Worm (Caenorhabditis elegans) whole organism, late embryonic: ENCODE measurements around the gene tag-209.

Experiments
- C08G9.2 ChIP-seq: sonication (generic microtip); optimal IDR thresholded peaks from 2 replicates; lab custom pipeline; 2016; ENCODE audit warnings: mild to moderate bottlenecking, missing genetic modification characterization, moderate library complexity, missing compliant biosample characterization
- C38D4.7 ChIP-seq: fragments of 200-800 bp; sonication (Bioruptor generic); optimal IDR thresholded peaks from 2 replicates; lab custom pipeline; 2018; ENCODE audit warnings: mild to moderate bottlenecking, missing genetic modification characterization, moderate library complexity, missing compliant biosample characterization
- F13H6.1 ChIP-seq: sonication (generic microtip); optimal IDR thresholded peaks from 2 replicates; lab custom pipeline; 2016; ENCODE audit warnings: missing genetic modification characterization, missing compliant biosample characterization
- K02D7.2 ChIP-seq: sonication (generic microtip); optimal IDR thresholded peaks from 2 replicates; lab custom pipeline; 2017; ENCODE audit warnings: mild to moderate bottlenecking, missing genetic modification characterization, missing compliant biosample characterization
- K09A11.1 ChIP-seq: sonication (generic microtip); optimal IDR thresholded peaks from 2 replicates; lab custom pipeline; 2017; ENCODE audit warnings: antibody characterized with exemption, mild to moderate bottlenecking, missing genetic modification characterization, missing compliant biosample characterization; ENCODE audit not compliant: insufficient read depth
- T23F11.4 ChIP-seq: fragments of 200-800 bp; sonication (Bioruptor generic); optimal IDR thresholded peaks from 2 replicates; lab custom pipeline; 2018; ENCODE audit warnings: mild to moderate bottlenecking, missing genetic modification characterization, missing compliant biosample characterization
- ahr-1 ChIP-seq: sonication (generic microtip); optimal IDR thresholded peaks from 2 replicates; lab custom pipeline; 2016; ENCODE audit warnings: missing genetic modification characterization, missing compliant biosample characterization
- ama-1 ChIP-seq: fragments of 150-350 bp; optimal IDR thresholded peaks from 2 replicates; lab custom pipeline; 2014
- ceh-18 ChIP-seq: sonication (generic microtip); optimal IDR thresholded peaks from 2 replicates; lab custom pipeline; 2016; ENCODE audit warnings: missing genetic modification characterization, missing compliant biosample characterization
- ceh-19 ChIP-seq: fragments of 200-800 bp; sonication (Bioruptor generic); optimal IDR thresholded peaks from 2 replicates; lab custom pipeline; 2018; ENCODE audit warnings: mild to moderate bottlenecking, missing genetic modification characterization, missing compliant biosample characterization
- ceh-22 ChIP-seq: sonication (generic microtip); optimal IDR thresholded peaks from 2 replicates; lab custom pipeline; 2017; ENCODE audit warnings: missing biosample characterization, missing genetic modification characterization
- ceh-24 ChIP-seq: sonication (generic microtip); optimal IDR thresholded peaks from 2 replicates; lab custom pipeline; 2016; ENCODE audit warnings: mild to moderate bottlenecking, missing genetic modification characterization, missing compliant biosample characterization
- ceh-31 ChIP-seq: sonication (generic microtip); optimal IDR thresholded peaks from 2 replicates; lab custom pipeline; 2016; ENCODE audit warnings: missing genetic modification characterization, missing compliant biosample characterization
- ceh-34 ChIP-seq: sonication (generic microtip); optimal IDR thresholded peaks from 2 replicates; lab custom pipeline; 2016; ENCODE audit warnings: mild to moderate bottlenecking, missing genetic modification characterization, missing compliant biosample characterization
- ceh-45 ChIP-seq: fragments of 200-800 bp; sonication (Bioruptor generic); IDR thresholded peaks from 2 replicates; pipeline ENCODE4 v1.3.6; 2022; ENCODE audit warnings: missing genetic modification reagents, missing genetic modification characterization, missing compliant biosample characterization
- ceh-6 ChIP-seq: fragments of 200-800 bp; sonication (Bioruptor generic); optimal IDR thresholded peaks from 2 replicates; lab custom pipeline; 2018; ENCODE audit warnings: mild to moderate bottlenecking, missing genetic modification characterization, missing compliant biosample characterization
- ceh-9 ChIP-seq: sonication (generic microtip); optimal IDR thresholded peaks from 2 replicates; lab custom pipeline; 2016; ENCODE audit warnings: mild to moderate bottlenecking, missing genetic modification characterization, inconsistent platforms, missing compliant biosample characterization
- dmd-4 ChIP-seq: sonication (generic microtip); optimal IDR thresholded peaks from 2 replicates; lab custom pipeline; 2016; ENCODE audit warnings: borderline replicate concordance, missing genetic modification characterization, missing compliant biosample characterization
- dve-1 ChIP-seq: sonication (generic microtip); optimal IDR thresholded peaks from 2 replicates; lab custom pipeline; 2017; ENCODE audit warnings: antibody characterized with exemption, mild to moderate bottlenecking, missing genetic modification characterization, missing compliant biosample characterization
- elt-2 ChIP-seq: sonication (generic microtip); optimal IDR thresholded peaks from 2 replicates; lab custom pipeline; 2016; ENCODE audit warnings: missing genetic modification reagents, missing genetic modification characterization, missing compliant biosample characterization
- elt-4 ChIP-seq: sonication (generic microtip); optimal IDR thresholded peaks from 2 replicates; lab custom pipeline; 2016; ENCODE audit warnings: missing genetic modification characterization, missing compliant biosample characterization
- ets-4 ChIP-seq: sonication (generic microtip); optimal IDR thresholded peaks from 2 replicates; lab custom pipeline; 2016; ENCODE audit warnings: missing genetic modification characterization, missing compliant biosample characterization
- eyg-1 ChIP-seq: sonication (generic microtip); optimal IDR thresholded peaks from 2 replicates; lab custom pipeline; 2016; ENCODE audit warnings: missing genotype, missing genetic modification characterization, missing compliant biosample characterization
- fax-1 ChIP-seq: sonication (generic microtip); optimal IDR thresholded peaks from 2 replicates; lab custom pipeline; 2016; ENCODE audit warnings: missing genotype, missing genetic modification characterization, missing compliant biosample characterization
- fkh-6 ChIP-seq: sonication (generic microtip); optimal IDR thresholded peaks from 2 replicates; lab custom pipeline; 2016; ENCODE audit warnings: missing genetic modification characterization, missing compliant biosample characterization
- hlh-13 ChIP-seq: fragments of 200-800 bp; sonication (Bioruptor generic); optimal IDR thresholded peaks from 2 replicates; lab custom pipeline; 2018; ENCODE audit warnings: mild to moderate bottlenecking, missing genetic modification characterization, missing compliant biosample characterization
- hlh-15 ChIP-seq: sonication (generic microtip); optimal IDR thresholded peaks from 2 replicates; lab custom pipeline; 2016; ENCODE audit warnings: missing genetic modification characterization, missing compliant biosample characterization
- lim-6 ChIP-seq: sonication (generic microtip); optimal IDR thresholded peaks from 2 replicates; lab custom pipeline; 2016; ENCODE audit warnings: missing genetic modification characterization, missing compliant biosample characterization
- lin-11 ChIP-seq: fragments of 200-800 bp; sonication (Bioruptor generic); optimal IDR thresholded peaks from 2 replicates; lab custom pipeline; 2018; ENCODE audit warnings: mild to moderate bottlenecking, missing genetic modification characterization, missing compliant biosample characterization
- madf-2 ChIP-seq: sonication (generic microtip); optimal IDR thresholded peaks from 2 replicates; lab custom pipeline; 2017; ENCODE audit warnings: missing genetic modification characterization, missing compliant biosample characterization
- mec-3 ChIP-seq: sonication (generic microtip); optimal IDR thresholded peaks from 2 replicates; lab custom pipeline; 2016; ENCODE audit warnings: borderline replicate concordance, missing genetic modification characterization, missing compliant biosample characterization
- npax-4 ChIP-seq: sonication (generic microtip); optimal IDR thresholded peaks from 2 replicates; lab custom pipeline; 2016; ENCODE audit warnings: missing genetic modification characterization, missing compliant biosample characterization
- odd-2 ChIP-seq: sonication (generic microtip); optimal IDR thresholded peaks from 2 replicates; lab custom pipeline; 2017; ENCODE audit warnings: antibody characterized with exemption, mild to moderate bottlenecking, missing genetic modification characterization, missing compliant biosample characterization
- pag-3 ChIP-seq: sonication (generic microtip); optimal IDR thresholded peaks from 2 replicates; lab custom pipeline; 2016; ENCODE audit warnings: missing compliant biosample characterization, missing genetic modification characterization, borderline replicate concordance
- pat-9 ChIP-seq: fragments of 200-800 bp; sonication (Bioruptor generic); optimal IDR thresholded peaks from 2 replicates; lab custom pipeline; 2018; ENCODE audit warnings: mild to moderate bottlenecking, missing genetic modification characterization, moderate library complexity, missing compliant biosample characterization
- pax-1 ChIP-seq: fragments of 150-350 bp; optimal IDR thresholded peaks from 2 replicates; lab custom pipeline; 2014; ENCODE audit warnings: missing biosample characterization, missing genetic modification characterization
- pha-4 ChIP-seq: fragments of 150-350 bp; optimal IDR thresholded peaks from 2 replicates; lab custom pipeline; 2018; ENCODE audit warnings: missing biosample characterization, missing genetic modification reagents, missing genetic modification characterization
- pqm-1 ChIP-seq: sonication (generic microtip); optimal IDR thresholded peaks from 2 replicates; lab custom pipeline; 2016; ENCODE audit warnings: missing genetic modification characterization, missing compliant biosample characterization
- rnt-1 ChIP-seq: sonication (generic microtip); optimal IDR thresholded peaks from 2 replicates; lab custom pipeline; 2016; ENCODE audit warnings: missing genetic modification characterization, missing compliant biosample characterization
- sdc-2 ChIP-seq: sonication (generic microtip); optimal IDR thresholded peaks from 2 replicates; lab custom pipeline; 2016; ENCODE audit warnings: missing genotype, missing genetic modification characterization, missing compliant biosample characterization
- sox-4 ChIP-seq: sonication (generic microtip); optimal IDR thresholded peaks from 2 replicates; lab custom pipeline; 2017; ENCODE audit warnings: mild to moderate bottlenecking, missing genetic modification characterization, inconsistent platforms, missing compliant biosample characterization
- syd-9 ChIP-seq: sonication (generic microtip); optimal IDR thresholded peaks from 2 replicates; lab custom pipeline; 2016; ENCODE audit warnings: mild to moderate bottlenecking, missing genetic modification characterization, moderate library complexity, missing compliant biosample characterization
- tbx-2 ChIP-seq: sonication (generic microtip); optimal IDR thresholded peaks from 2 replicates; lab custom pipeline; 2016; ENCODE audit warnings: missing genetic modification characterization, missing compliant biosample characterization
- unc-3 ChIP-seq, 2 experiments: fragments of 200-800 bp in 1 of 2; sonication (Bioruptor generic) in 1 of 2; sonication (generic microtip) in 1 of 2; conservative IDR thresholded peaks in 1 of 2; optimal IDR thresholded peaks in 1 of 2; 2 replicates each; pipeline versions ENCODE4 v1.3.6 to Lab custom; 2016 to 2022; ENCODE audit warnings: missing compliant biosample characterization in 2 of 2, missing genetic modification characterization in 2 of 2, missing genetic modification reagents in 1 of 2
- unc-42 ChIP-seq: sonication (generic microtip); optimal IDR thresholded peaks from 2 replicates; lab custom pipeline; 2016; ENCODE audit warnings: missing genotype, missing genetic modification characterization, missing compliant biosample characterization
- unc-86 ChIP-seq: sonication (generic microtip); optimal IDR thresholded peaks from 2 replicates; lab custom pipeline; 2016; ENCODE audit warnings: missing genetic modification characterization, missing compliant biosample characterization
- zip-5 ChIP-seq: sonication (generic microtip); optimal IDR thresholded peaks from 2 replicates; lab custom pipeline; 2016; ENCODE audit warnings: missing genetic modification characterization, missing compliant biosample characterization

tag-209 gene

ce11 chrII:10760801-10761200, 26.3 kb upstream of the tag-209 start:
- TF ChIP-seq unc-42 (tag; lab: Kevin White, UChicago) (peak; percentile 64), tbx-2 (no peak), ceh-22 (tag; lab: Kevin White, UChicago) (no peak), fkh-6 (tag; lab: Kevin White, UChicago) (no peak), hlh-13 (GFP tag; lab: Kevin White, UChicago) (no peak), F13H6.1 (tag; lab: Kevin White, UChicago) (no peak), ceh-19 (GFP tag; lab: Kevin White, UChicago) (no peak), sdc-2 (tag; lab: Kevin White, UChicago) (no peak)

- no peak for TF ChIP-seq ama-1 (lab: Kevin White, UChicago)
- TF ChIP-seq ceh-45 (GFP tag; lab: Robert Waterston, UW) = no peak
- no peak for TF ChIP-seq ceh-9 (tag; lab: Kevin White, UChicago)
- no peak for TF ChIP-seq npax-4
- no peak for TF ChIP-seq dmd-4
- no peak for TF ChIP-seq ceh-18 (tag; lab: Kevin White, UChicago)
- TF ChIP-seq zip-5 (tag; lab: Kevin White, UChicago) = no peak
- TF ChIP-seq sox-4 (tag; lab: Kevin White, UChicago) = no peak
- TF ChIP-seq fax-1 (tag; lab: Kevin White, UChicago) = no peak
- no peak for TF ChIP-seq eyg-1 (tag; lab: Kevin White, UChicago)
- no peak for TF ChIP-seq K02D7.2 (tag; lab: Kevin White, UChicago)
- TF ChIP-seq mec-3 (tag; lab: Kevin White, UChicago) = no peak
- TF ChIP-seq elt-4 (tag; lab: Kevin White, UChicago) = no peak
- no peak for TF ChIP-seq rnt-1 (tag; lab: Kevin White, UChicago)
- TF ChIP-seq ceh-31 = peak; percentile 9
- TF ChIP-seq ceh-6 = no peak
- TF ChIP-seq fkh-6 (tag; lab: Kevin White, UChicago) = peak; percentile 6
- peak; percentile 19 for TF ChIP-seq ceh-34 (tag; lab: Kevin White, UChicago)
- TF ChIP-seq unc-42 (tag; lab: Kevin White, UChicago) = peak; percentile 82
- TF ChIP-seq ahr-1 (tag; lab: Kevin White, UChicago) = no peak
- no peak for TF ChIP-seq elt-2
- no peak for TF ChIP-seq C08G9.2 (tag; lab: Kevin White, UChicago)
- TF ChIP-seq hlh-15 (tag; lab: Kevin White, UChicago) = no peak
- TF ChIP-seq syd-9 = no peak
- no peak for TF ChIP-seq C38D4.7 (GFP tag; lab: Kevin White, UChicago)
- no peak for TF ChIP-seq madf-2
- no peak for TF ChIP-seq pag-3 (tag; lab: Kevin White, UChicago)
- TF ChIP-seq ceh-24 = no peak
- no peak for TF ChIP-seq lim-6
- TF ChIP-seq hlh-13 (GFP tag; lab: Kevin White, UChicago) = no peak
- peak; percentile 3 for TF ChIP-seq tbx-2
- no peak for TF ChIP-seq K09A11.1 (tag; lab: Kevin White, UChicago)
- no peak for TF ChIP-seq pha-4
- no peak for TF ChIP-seq pqm-1 (tag; lab: Kevin White, UChicago)
- TF ChIP-seq ets-4 (tag; lab: Kevin White, UChicago) = no peak
- no peak for TF ChIP-seq pax-1 (tag; lab: Kevin White, UChicago)
- TF ChIP-seq sdc-2 (tag; lab: Kevin White, UChicago) = no peak
- no peak for TF ChIP-seq unc-3 (GFP tag; conservative IDR thresholded peaks at IDR 0.05; lab: Robert Waterston, UW)
- no peak for TF ChIP-seq unc-3 (tag; optimal IDR thresholded peaks at IDR 0.05; lab: Kevin White, UChicago)
- no peak for TF ChIP-seq dve-1 (tag; lab: Kevin White, UChicago)
- TF ChIP-seq pat-9 (tag; lab: Kevin White, UChicago) = no peak
- no peak for TF ChIP-seq T23F11.4
- no peak for TF ChIP-seq unc-86 (tag; lab: Kevin White, UChicago)
- TF ChIP-seq lin-11 (tag; lab: Kevin White, UChicago) = no peak
- TF ChIP-seq odd-2 (tag; lab: Kevin White, UChicago) = no peak
- TF ChIP-seq, all 69 proteins: peak for 5
Observed at ce11 chrII:10761653-10762052, 25.5 kb upstream of the tag-209 start.
